Worm (Caenorhabditis elegans): ENCODE results near the gene F35D2.1.

- no peak for TF ChIP-seq ama-1 (optimal IDR thresholded peaks at IDR 0.05)
- no peak for TF ChIP-seq tbx-2 (tag; optimal IDR thresholded peaks at IDR 0.05)
- no peak for TF ChIP-seq pqm-1 (tag; optimal IDR thresholded peaks at IDR 0.05)
- no peak for TF ChIP-seq ceh-6 (GFP tag; optimal IDR thresholded peaks at IDR 0.05)
- no peak for TF ChIP-seq pat-9 (tag; optimal IDR thresholded peaks at IDR 0.05)
- TF ChIP-seq ceh-9 (tag; optimal IDR thresholded peaks at IDR 0.05): no peak
- TF ChIP-seq sdc-2 (tag; optimal IDR thresholded peaks at IDR 0.05): no peak
- TF ChIP-seq ceh-24 (tag; optimal IDR thresholded peaks at IDR 0.05): no peak
- no peak for TF ChIP-seq ceh-22 (tag; optimal IDR thresholded peaks at IDR 0.05)
- no peak for TF ChIP-seq nhr-11 (tag; optimal IDR thresholded peaks at IDR 0.05)
- TF ChIP-seq F13H6.1 (tag; optimal IDR thresholded peaks at IDR 0.05): no peak
- TF ChIP-seq unc-55 (GFP tag; optimal IDR thresholded peaks at IDR 0.05): no peak
- TF ChIP-seq elt-2 (tag; optimal IDR thresholded peaks at IDR 0.05): no peak
- no peak for TF ChIP-seq ets-4 (tag; optimal IDR thresholded peaks at IDR 0.05)
These were observed 21.9 kb upstream of the F35D2.1 start, which contains the start of gene ZK1290.10 for ce11 chrII:7553806-7554205.
